Fruit fly (Drosophila melanogaster): ENCODE results near the gene CG46383.
A peak's percentile ranks its signal among the peaks of the same experiment; 100 is the strongest.

The CG46383 gene

dm6 chr3R:15972979-15973486, 22.3 kb upstream of the CG46383 start, which contains the start of gene Hel89B (continued):
- TF ChIP-seq dmrt99B (tag; optimal IDR thresholded peaks at IDR 0.05): peak; percentile 51
- no peak for TF ChIP-seq Optix (GFP tag; IDR thresholded peaks at IDR 0.05)
- TF ChIP-seq CG10979 (tag; optimal IDR thresholded peaks at IDR 0.05): peak; percentile 45
- peak; percentile 66 to 67 for TF ChIP-seq dpn (GFP tag; optimal IDR thresholded peaks at IDR 0.05)
- no peak for TF ChIP-seq crol (GFP tag; IDR thresholded peaks at IDR 0.05)
- no peak for TF ChIP-seq CG4360 (GFP tag; IDR thresholded peaks at IDR 0.05)
- TF ChIP-seq fd102C (GFP tag; optimal IDR thresholded peaks at IDR 0.05): no peak
- peak; percentile 54 for TF ChIP-seq Myb (GFP tag; optimal IDR thresholded peaks at IDR 0.05)
- no peak for TF ChIP-seq CG7963 (GFP tag; IDR thresholded peaks at IDR 0.05; ENCODE audit: partially characterized antibody)
- TF ChIP-seq CG5180 (GFP tag; optimal IDR thresholded peaks at IDR 0.05): no peak
- no peak for TF ChIP-seq sob (GFP tag; IDR thresholded peaks at IDR 0.05)
- no peak for TF ChIP-seq insv (GFP tag; optimal IDR thresholded peaks at IDR 0.05)
- TF ChIP-seq Awh (GFP tag; IDR thresholded peaks at IDR 0.05): no peak
- no peak for TF ChIP-seq Ravus (GFP tag; IDR thresholded peaks at IDR 0.05)
- no peak for TF ChIP-seq CG10274 (GFP tag; optimal IDR thresholded peaks at IDR 0.05)
- TF ChIP-seq CG43689 (GFP tag; IDR thresholded peaks at IDR 0.05): no peak
- TF ChIP-seq CoRest (tag; optimal IDR thresholded peaks at IDR 0.05): peak; percentile 83
- no peak for TF ChIP-seq CG3065 (GFP tag; optimal IDR thresholded peaks at IDR 0.05)
- TF ChIP-seq Mes4 (GFP tag; optimal IDR thresholded peaks at IDR 0.05): peak; percentile 46
- TF ChIP-seq CG33213 (GFP tag; optimal IDR thresholded peaks at IDR 0.05): peak; percentile 69
- no peak for TF ChIP-seq dimm (GFP tag; IDR thresholded peaks at IDR 0.05)
- peak; percentile 81 for TF ChIP-seq CG2712 (tag; optimal IDR thresholded peaks at IDR 0.05)
- TF ChIP-seq slbo (GFP tag; IDR thresholded peaks at IDR 0.05): no peak
- TF ChIP-seq ems (GFP tag; optimal IDR thresholded peaks at IDR 0.05): peak; percentile 53
- peak; percentile 9 for TF ChIP-seq HHEX (GFP tag; optimal IDR thresholded peaks at IDR 0.05)
- TF ChIP-seq CG15601 (tag; optimal IDR thresholded peaks at IDR 0.05): peak; percentile 46
- peak; percentile 85 for TF ChIP-seq bigmax (GFP tag; optimal IDR thresholded peaks at IDR 0.05)
- peak; percentile 68 for TF ChIP-seq tx (GFP tag; optimal IDR thresholded peaks at IDR 0.05)
- TF ChIP-seq ATbp (GFP tag; optimal IDR thresholded peaks at IDR 0.05): no peak
- TF ChIP-seq hth (optimal IDR thresholded peaks at IDR 0.05): no peak
- TF ChIP-seq Scr (GFP tag; IDR thresholded peaks at IDR 0.05; ENCODE audit: partially characterized antibody): no peak
- TF ChIP-seq Opbp (GFP tag; IDR thresholded peaks at IDR 0.05; ENCODE audit: partially characterized antibody): no peak
- TF ChIP-seq CG12236 (GFP tag; optimal IDR thresholded peaks at IDR 0.05): no peak
- TF ChIP-seq odd (GFP tag; optimal IDR thresholded peaks at IDR 0.05): no peak
- TF ChIP-seq ranshi (GFP tag; IDR thresholded peaks at IDR 0.05): no peak
- TF ChIP-seq CG17568 (GFP tag; optimal IDR thresholded peaks at IDR 0.05): no peak
- peak; percentile 58 to 62 for TF ChIP-seq Pdp1 (GFP tag; optimal IDR thresholded peaks at IDR 0.05)
- no peak for TF ChIP-seq Lpt (GFP tag; optimal IDR thresholded peaks at IDR 0.05)
- TF ChIP-seq Atf6 (GFP tag; IDR thresholded peaks at IDR 0.05): no peak
- TF ChIP-seq CG13424 (tag; optimal IDR thresholded peaks at IDR 0.05): peak; percentile 73
- TF ChIP-seq Med (GFP tag): peak; percentile 69
- TF ChIP-seq CG14667 (GFP tag; IDR thresholded peaks at IDR 0.05): no peak
- TF ChIP-seq Meics (GFP tag; optimal IDR thresholded peaks at IDR 0.05): peak; percentile 46
- no peak for TF ChIP-seq CG11560 (tag; IDR thresholded peaks at IDR 0.05)
- no peak for TF ChIP-seq jigr1 (GFP tag; IDR thresholded peaks at IDR 0.05)
- TF ChIP-seq CG34224 (GFP tag; IDR thresholded peaks at IDR 0.05; ENCODE audit: partially characterized antibody): no peak
- no peak for TF ChIP-seq gt (GFP tag; IDR thresholded peaks at IDR 0.05)
- TF ChIP-seq psq (GFP tag; optimal IDR thresholded peaks at IDR 0.05): no peak
- no peak for TF ChIP-seq CG3281 (GFP tag; optimal IDR thresholded peaks at IDR 0.05)
- TF ChIP-seq lov (optimal IDR thresholded peaks at IDR 0.05): no peak
- TF ChIP-seq lov (GFP tag; IDR thresholded peaks at IDR 0.05): no peak
- peak; percentile 33 for TF ChIP-seq CG10462 (GFP tag; optimal IDR thresholded peaks at IDR 0.05)

Data from whole organism, embryonic.